Fruit fly (Drosophila melanogaster): Measurements from ENCODE around the gene Creld.

DNA sequence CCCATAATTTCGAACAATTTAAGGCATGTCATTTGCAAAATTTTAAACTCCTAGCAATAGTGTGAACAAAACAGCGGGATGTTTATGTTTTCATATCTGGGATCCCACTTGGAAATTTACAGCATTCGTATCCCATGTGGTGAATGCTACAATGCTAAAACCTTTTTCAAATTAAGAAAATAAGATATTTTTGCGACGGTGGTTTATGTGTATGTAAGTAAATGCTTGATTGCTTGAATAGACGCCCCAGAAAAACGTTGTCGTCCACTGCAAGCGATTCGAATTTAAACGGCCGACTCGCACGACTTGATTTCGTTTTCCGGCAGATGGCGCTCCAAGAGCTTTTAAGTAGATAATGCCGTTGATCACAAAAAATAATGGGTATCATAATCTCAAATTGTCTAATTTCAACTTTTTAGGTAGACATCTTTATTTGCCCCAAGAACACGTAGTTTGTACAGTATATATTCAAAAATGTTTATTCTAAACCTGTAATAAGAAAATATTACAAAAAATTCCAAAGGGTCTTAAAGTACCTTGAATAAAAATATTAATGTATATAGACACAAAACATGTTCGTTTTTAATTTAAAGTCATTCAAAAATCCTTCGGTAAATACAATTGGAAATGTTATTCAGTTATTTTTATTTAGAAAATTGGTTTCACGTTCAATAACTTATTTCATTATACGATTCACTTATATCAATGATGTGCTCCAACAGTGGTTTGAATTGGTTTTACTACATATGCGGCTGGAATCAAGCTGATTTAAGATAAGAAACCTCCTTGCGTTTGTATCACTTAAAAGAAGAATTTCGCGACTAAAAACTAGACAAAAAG, 20.2 kb downstream of the Creld start:
- no peak for TF ChIP-seq Eip93F (GFP tag; optimal IDR thresholded peaks at IDR 0.05)
- no peak for TF ChIP-seq Smox (GFP tag; optimal IDR thresholded peaks at IDR 0.05)
- TF ChIP-seq CG6808 (GFP tag; optimal IDR thresholded peaks at IDR 0.05), result no peak
- TF ChIP-seq CG6163 (GFP tag; IDR thresholded peaks at IDR 0.05), result no peak
- no peak for TF ChIP-seq Met (GFP tag; optimal IDR thresholded peaks at IDR 0.05)
- TF ChIP-seq CG11902 (GFP tag; optimal IDR thresholded peaks at IDR 0.05), result no peak
- TF ChIP-seq salr (GFP tag; optimal IDR thresholded peaks at IDR 0.05), result no peak

Measured in whole organism, prepupa.